Worm (Caenorhabditis elegans) whole organism, midembryonic: Measurements from ENCODE around the gene fipr-8.

ENCODE experiments used
- T22C8.4 ChIP-seq: fragments of 200-800 bp; sonication (Bioruptor generic); IDR thresholded peaks from 2 replicates; pipeline ENCODE4 v1.3.6; 2022; ENCODE audit warnings: missing genetic modification characterization, missing compliant biosample characterization
- flt-1 ChIP-seq: fragments of 200-800 bp; sonication (Bioruptor generic); IDR thresholded peaks from 2 replicates; pipeline ENCODE4 v1.3.6; 2022; ENCODE audit warnings: missing genetic modification characterization, missing compliant biosample characterization
- med-1 ChIP-seq: sonication (generic microtip); optimal IDR thresholded peaks from 2 replicates; lab custom pipeline; 2017; ENCODE audit warnings: missing genetic modification characterization, mild to moderate bottlenecking, missing compliant biosample characterization, antibody characterized with exemption, missing genetic modification reagents; ENCODE audit not compliant: insufficient read depth
- tab-1 ChIP-seq: fragments of 200-800 bp; sonication (Bioruptor generic); IDR thresholded peaks from 2 replicates; pipeline ENCODE4 v1.3.6; 2022; ENCODE audit warnings: missing genetic modification characterization, missing compliant biosample characterization
- ztf-23 ChIP-seq: fragments of 200-800 bp; sonication (Bioruptor generic); IDR thresholded peaks from 2 replicates; pipeline ENCODE4 v1.3.6; 2022; ENCODE audit warnings: missing genetic modification reagents, missing genetic modification characterization, missing compliant biosample characterization

DNA sequence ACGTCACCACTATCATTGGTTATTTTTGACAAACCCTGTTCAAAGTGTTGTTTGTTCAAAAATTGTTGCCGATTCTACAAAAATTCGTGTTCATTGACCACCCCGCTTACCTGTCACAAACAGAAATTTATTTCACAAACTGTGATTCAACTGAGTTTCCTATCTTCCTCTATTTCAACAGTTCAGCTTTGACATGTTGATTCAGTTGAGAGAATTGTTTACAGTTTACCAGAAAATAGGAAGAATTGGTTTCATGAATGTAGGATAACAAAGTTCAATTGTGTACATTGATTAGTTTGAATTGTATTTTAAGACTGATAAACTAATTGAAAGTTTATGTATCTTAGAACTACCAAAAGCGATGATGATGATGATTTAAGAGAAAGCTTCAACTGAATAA is 5.9 kb upstream of the fipr-8 start:
- no peak for TF ChIP-seq flt-1 (GFP tag; lab: Robert Waterston, UW)
- no peak for TF ChIP-seq ztf-23 (GFP tag; lab: Robert Waterston, UW)
- TF ChIP-seq med-1 (GFP tag; lab: Kevin White, UChicago): no peak
- no peak for TF ChIP-seq T22C8.4
- TF ChIP-seq tab-1 (GFP tag; lab: Robert Waterston, UW): no peak
